Worm (Caenorhabditis elegans): ENCODE measurements around the gene srg-67.
"Not testable (repeated sequence)": the region's sequence is repeated elsewhere in the genome, so short reads cannot be mapped to it uniquely, and the experiment has no call there.

The srg-67 gene

DNA sequence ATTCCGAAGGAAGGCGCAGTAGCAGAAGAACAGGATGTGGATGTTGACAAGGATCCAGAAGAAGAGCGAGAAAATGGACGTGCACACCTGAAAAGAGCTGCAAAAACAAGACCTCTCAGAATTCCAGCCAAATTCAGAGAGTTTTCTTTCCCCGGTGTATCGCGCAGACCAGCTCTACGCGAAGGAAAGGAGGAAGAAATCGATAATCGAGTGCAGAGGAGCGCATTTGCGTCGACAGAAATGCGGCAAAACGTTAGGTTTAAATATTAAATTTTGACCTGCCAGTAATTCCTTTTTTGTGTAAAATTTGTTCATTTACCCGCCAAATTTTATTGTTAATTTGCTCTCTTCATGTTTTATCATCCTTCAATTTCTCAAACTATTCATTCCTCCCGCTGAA is 14.9 kb upstream of the srg-67 start:
- TF ChIP-seq him-1 (tag; optimal IDR thresholded peaks at IDR 0.05) = no peak

DNA sequence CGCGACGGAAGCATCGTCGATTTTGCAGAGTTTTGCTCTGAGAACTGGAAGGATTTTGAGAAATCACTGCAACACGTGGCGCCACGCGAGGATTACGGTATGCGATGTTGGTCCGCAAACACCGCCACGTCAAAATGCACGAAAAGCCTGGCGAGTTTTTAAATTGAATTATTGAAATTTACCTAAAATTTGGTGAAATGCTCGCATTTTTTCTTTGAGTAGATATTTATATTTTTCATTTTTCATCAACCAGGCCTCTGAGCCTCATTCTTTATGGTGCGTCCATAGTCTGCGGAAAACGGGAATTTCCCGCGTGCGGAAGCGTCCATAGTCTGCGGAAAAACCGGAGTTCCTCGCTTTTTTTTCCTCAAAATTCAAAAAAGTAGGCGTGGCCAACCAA is 8.1 kb upstream of the srg-67 start, which contains the start of gene ZC317.7:
ZC317.7 (minus strand) TSS at position 101 of the 400 bp plus-strand sequence.
- not testable (repeated sequence) for TF ChIP-seq dao-5, him-1, W03F9.2 (tag; optimal IDR thresholded peaks at IDR 0.05)

DNA sequence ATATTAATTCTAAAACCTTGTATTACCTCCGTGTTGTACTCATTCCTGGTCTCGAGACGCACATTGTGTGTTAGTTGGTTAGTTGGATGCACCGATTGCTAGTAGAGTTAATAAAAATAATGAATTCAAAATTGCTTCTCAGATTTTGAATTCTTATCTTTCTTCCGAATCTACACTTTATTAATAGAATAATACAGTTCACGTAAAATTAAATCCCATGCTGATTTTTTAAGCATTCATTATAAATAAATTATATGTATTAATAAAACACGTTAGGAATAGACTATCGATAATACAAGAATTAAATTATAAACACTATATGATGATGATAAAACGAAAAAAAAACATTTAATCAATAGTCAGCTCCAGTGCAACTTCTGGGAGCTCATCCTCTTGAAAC is 5.7 kb upstream of the srg-67 start, which contains the start of gene ZC317.6:
ZC317.6 (minus strand) TSS at position 101 of the 400 bp plus-strand sequence.
- not testable (repeated sequence) for TF ChIP-seq him-1, W03F9.2, dao-5 (tag; optimal IDR thresholded peaks at IDR 0.05)

DNA sequence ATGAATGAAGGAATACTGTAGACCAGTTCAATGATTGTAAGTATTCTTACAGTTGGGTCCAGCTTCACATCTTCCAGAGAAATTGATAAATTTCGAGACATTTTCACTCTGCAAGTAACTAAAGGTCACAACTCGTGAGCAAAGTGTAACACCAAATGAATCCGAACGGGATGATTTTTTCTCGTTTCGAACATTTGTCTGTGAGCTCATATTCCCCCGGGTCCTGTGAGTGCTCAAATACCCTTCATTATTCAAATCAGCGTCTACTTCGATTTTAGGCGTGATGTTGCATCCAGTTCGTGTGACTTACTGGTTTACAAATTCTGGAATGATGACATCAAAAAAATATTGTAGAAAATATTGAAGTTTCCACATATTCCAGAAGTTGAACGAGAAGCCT is 2.5 kb upstream of the srg-67 start, which contains the start of gene srg-68:
srg-68 (minus strand) TSS at position 101 of the 400 bp plus-strand sequence.
- TF ChIP-seq dao-5 (tag; optimal IDR thresholded peaks at IDR 0.05) = no peak
- TF ChIP-seq him-1 (tag; optimal IDR thresholded peaks at IDR 0.05) = no peak
- TF ChIP-seq W03F9.2 (tag; optimal IDR thresholded peaks at IDR 0.05) = no peak

DNA sequence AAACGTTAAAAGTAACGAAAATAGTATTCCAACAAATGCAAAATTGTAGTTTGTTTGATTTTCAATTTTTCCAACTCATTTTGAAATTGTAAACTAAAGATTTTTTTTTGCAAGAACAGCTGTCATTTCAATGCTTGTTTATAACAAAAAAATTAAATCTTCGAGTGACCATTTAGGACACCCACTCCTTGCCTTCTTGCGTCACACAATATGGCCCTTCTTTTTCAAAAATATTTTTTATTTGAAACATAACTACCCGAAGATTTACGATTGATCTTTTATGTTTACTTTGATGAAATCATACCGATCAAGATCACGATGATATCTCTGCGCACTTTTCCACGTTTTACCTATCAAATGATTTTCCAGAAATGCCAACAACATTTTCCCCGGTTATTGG is 3.0 kb downstream of the srg-67 start, which contains the start of gene ZC317.2:
ZC317.2 (plus strand) TSS at position 301 of the 400 bp plus-strand sequence.
- TF ChIP-seq W03F9.2 (tag; optimal IDR thresholded peaks at IDR 0.05) (no peak), him-1 (tag; optimal IDR thresholded peaks at IDR 0.05) (no peak), dao-5 (tag; optimal IDR thresholded peaks at IDR 0.05) (no peak)

DNA sequence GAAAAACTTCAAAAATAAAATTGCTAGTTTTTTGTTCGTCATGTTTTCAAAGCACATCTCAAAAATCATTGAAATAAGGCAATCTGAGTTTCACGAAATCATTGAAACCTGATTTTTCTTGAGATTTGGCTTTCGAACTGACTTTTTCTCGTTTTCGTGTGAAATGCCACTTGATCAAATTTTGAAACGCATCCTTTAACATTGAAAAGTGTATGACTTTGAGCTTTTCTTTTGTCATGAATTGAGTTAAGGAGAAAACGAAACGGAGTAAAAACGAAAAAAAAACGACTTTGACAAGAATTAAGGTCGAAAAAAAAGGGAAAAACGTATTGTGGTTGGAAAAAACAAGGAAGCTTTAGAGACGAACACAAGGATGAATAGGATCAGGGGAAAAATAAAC is 7.8 kb downstream of the srg-67 start:
- TF ChIP-seq W03F9.2 (tag; optimal IDR thresholded peaks at IDR 0.05) (no peak), him-1 (tag; optimal IDR thresholded peaks at IDR 0.05) (no peak), dao-5 (tag; optimal IDR thresholded peaks at IDR 0.05) (no peak)

DNA sequence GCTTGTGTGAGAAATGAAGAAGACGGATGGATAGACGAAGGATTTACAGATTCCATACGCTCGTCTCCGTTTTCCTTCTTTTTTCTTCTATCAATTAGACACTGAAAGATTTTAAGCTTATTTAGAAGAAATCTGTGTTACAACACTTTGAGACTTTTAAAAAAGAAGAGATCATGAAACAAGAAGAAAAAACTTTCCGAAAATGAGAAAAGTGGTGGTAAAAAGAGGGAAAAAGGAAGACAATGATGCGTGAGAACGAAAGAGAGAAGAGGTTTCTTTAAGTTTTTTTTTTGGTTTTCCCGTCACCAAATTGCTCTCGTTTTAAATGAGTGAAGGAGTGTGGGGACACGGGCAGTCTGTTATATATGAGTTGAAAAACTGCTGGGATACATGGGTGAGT is 9.2 kb downstream of the srg-67 start, which contains the start of gene glc-3:
glc-3 (minus strand) TSS at position 101 of the 400 bp plus-strand sequence.
- no peak for TF ChIP-seq him-1 (tag; optimal IDR thresholded peaks at IDR 0.05)
- no peak for TF ChIP-seq W03F9.2 (tag; optimal IDR thresholded peaks at IDR 0.05)
- no peak for TF ChIP-seq dao-5 (tag; optimal IDR thresholded peaks at IDR 0.05)

DNA sequence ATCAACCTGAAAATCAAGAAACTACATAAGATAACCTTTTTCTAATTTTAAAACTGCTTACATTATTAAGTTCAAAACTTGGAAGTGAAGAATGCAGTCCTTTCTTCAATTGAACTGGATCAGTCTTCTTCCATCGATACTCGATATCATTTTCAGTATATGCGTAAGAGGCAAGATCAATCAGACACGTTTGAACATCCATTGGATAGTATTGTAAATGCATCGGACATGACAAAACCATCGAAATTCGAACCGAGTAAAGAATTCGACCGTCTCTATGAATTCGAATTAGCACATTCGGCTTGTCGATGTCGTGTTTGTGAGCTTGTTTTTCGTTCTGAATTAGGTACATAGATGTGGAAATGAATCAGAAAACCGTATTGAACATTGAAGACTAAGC is 12.1 kb downstream of the srg-67 start:
- TF ChIP-seq dao-5 (tag; optimal IDR thresholded peaks at IDR 0.05) = no peak
- no peak for TF ChIP-seq W03F9.2 (tag; optimal IDR thresholded peaks at IDR 0.05)
- no peak for TF ChIP-seq him-1 (tag; optimal IDR thresholded peaks at IDR 0.05)

DNA sequence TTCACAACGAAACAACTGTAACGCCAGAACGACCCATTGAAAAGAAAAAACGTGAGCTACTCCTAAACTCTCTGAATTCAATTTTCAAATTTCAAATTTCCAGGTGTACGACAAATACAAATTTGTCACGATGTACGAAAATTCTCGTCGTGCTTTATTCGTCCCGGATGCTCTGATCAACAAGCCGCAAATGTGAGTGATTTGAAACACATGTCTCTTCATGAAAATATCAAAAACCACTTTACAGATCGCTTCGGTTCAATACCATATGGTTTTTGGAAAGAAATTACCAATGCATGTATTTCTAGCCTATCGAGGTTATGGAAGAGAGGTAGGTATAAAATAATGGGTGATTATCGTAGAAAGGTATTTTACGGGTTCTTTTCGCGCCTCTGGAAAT is 15.7 kb downstream of the srg-67 start:
- TF ChIP-seq him-1 (tag; optimal IDR thresholded peaks at IDR 0.05) (no peak), dao-5 (tag; optimal IDR thresholded peaks at IDR 0.05) (no peak), W03F9.2 (tag; optimal IDR thresholded peaks at IDR 0.05) (no peak)

DNA sequence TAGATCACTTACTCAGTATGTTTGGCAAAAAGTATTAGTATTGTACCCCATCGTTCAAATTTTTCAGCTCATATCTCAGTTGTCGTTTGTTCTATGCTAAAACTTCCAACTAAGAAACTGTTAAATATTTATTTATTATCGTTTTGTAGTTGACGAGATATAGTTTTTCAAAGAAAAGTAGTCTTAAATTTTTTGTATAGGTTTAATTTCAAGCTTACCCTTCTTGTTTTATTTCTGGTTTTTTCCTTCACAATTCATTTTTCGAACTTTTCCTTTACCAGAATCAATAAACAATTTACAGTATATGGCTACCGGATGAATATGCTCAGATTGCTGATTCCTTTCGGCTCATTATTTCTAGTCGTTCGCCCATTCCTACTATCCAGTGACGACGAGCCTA is 17.0 kb downstream of the srg-67 start, which contains the start of gene F08F3.1:
F08F3.1 (plus strand) TSS at position 301 of the 400 bp plus-strand sequence.
- no peak for TF ChIP-seq dao-5 (tag; optimal IDR thresholded peaks at IDR 0.05)
- TF ChIP-seq him-1 (tag; optimal IDR thresholded peaks at IDR 0.05) = no peak

DNA sequence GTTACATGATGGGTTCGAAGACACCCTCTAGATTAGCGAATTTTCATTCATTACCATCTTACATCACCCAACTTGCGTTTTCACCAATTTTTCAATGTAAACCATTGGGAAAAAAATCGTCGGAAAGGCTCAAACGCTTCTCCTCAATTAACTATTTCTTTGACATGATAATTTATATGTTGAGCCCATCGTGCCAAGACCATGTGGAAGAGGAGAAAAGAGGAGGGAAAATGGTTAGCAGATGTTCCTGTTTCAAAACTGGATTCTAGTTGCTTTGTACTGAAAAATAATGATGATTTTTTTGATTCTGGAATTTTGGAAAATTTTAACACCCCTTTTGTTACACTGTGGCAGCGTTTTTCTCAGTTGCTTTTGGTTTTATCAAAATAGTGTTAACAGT is 18.8 kb downstream of the srg-67 start:
- no peak for TF ChIP-seq him-1 (tag; optimal IDR thresholded peaks at IDR 0.05)
- TF ChIP-seq dao-5 (tag; optimal IDR thresholded peaks at IDR 0.05) = no peak

DNA sequence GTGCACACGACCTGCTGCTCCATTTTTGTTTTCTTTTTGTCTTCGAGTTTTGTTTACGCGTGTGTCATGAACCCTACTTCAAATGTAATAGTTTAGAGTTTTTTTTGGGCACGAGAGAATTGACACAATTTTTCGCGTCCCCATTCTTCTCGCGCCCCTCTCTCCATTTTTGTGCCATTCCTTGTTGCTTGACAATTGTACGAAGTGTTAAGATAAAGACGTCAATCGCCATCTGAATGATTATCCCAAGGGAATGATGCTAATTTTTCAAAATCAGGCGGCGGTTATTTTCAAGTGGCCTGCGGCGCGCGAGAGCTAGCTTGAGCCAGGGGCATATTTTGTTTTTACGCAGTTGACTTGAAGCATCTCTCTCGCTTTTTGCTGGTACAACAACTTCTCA is 20.4 kb downstream of the srg-67 start:
- no peak for TF ChIP-seq W03F9.2 (tag; optimal IDR thresholded peaks at IDR 0.05)
- no peak for TF ChIP-seq him-1 (tag; optimal IDR thresholded peaks at IDR 0.05)
- TF ChIP-seq dao-5 (tag; optimal IDR thresholded peaks at IDR 0.05) = no peak

DNA sequence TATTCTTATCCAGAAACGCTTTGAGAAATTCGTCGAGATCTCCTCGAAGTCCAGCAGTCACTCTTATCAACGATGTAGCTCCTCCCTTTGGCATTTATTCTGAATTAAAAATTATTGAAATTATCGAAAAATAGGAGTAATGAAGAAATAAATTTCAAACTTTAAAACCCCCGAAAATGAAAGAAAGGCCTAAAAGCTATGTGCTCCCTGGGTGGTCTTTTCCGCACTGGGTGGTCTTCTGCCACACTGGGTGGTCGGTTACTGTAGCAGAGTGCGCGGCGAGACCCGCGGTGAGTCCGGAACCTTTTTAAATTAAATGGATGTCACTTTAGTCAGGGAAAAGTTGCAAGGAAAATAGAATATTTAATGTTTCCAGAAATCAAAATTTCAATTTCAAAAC is 23.7 kb downstream of the srg-67 start, which contains the start of gene snpc-1.3:
snpc-1.3 (minus strand) TSS at position 101 of the 400 bp plus-strand sequence.
- no peak for TF ChIP-seq him-1 (tag; optimal IDR thresholded peaks at IDR 0.05)
- TF ChIP-seq W03F9.2 (tag; optimal IDR thresholded peaks at IDR 0.05) = no peak
- no peak for TF ChIP-seq dao-5 (tag; optimal IDR thresholded peaks at IDR 0.05)

DNA sequence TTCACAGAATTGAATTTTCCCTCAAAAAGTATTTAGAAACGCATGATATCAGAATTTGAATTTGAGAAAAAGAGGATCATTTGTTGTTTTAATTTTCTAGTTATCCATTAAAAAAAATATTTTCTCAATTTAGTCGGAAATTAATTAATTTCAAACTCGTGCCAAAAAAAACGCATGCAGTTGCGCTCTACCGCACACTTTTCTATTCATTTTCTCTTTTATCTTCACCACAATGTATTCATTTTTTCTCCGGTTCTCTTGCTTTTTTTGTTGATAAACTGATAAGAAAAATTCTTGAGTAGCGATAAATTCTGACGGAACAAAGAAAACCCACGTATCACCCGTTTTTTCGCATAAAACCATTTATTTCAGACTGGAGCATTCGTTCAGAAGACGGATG is 29.8 kb downstream of the srg-67 start, which contains the start of gene acl-6:
acl-6 (plus strand) TSS at position 367 of the 400 bp plus-strand sequence.
- TF ChIP-seq him-1 (tag; optimal IDR thresholded peaks at IDR 0.05) = no peak
- TF ChIP-seq dao-5 (tag; optimal IDR thresholded peaks at IDR 0.05) = no peak
- peak; percentile 58 for TF ChIP-seq W03F9.2 (tag; optimal IDR thresholded peaks at IDR 0.05)

DNA sequence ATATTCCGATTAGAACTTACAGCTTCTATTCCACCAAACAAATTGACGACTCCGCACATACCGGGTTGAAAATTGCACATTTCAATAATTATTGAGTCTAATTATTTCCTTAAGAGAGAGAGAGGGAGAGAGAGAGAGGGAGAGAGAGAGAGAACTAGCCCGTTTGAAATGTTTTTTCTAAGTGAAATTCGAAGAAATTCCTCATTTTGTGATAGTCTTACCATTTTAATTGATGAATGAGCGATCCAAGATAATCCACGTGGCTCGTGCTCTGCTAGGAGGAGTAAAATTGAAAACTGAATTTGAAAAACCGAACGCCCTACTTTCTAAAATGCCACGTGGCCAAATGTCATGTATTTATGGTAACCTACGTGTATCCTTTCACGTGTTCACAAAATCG is 30.3 kb downstream of the srg-67 start, which contains the start of gene F08F3.8:
F08F3.8 (minus strand) TSS at position 101 of the 400 bp plus-strand sequence.
- TF ChIP-seq dao-5 (tag; optimal IDR thresholded peaks at IDR 0.05) (no peak), him-1 (tag; optimal IDR thresholded peaks at IDR 0.05) (no peak), W03F9.2 (tag; optimal IDR thresholded peaks at IDR 0.05) (no peak)
